Worm (Caenorhabditis elegans): ENCODE results near the gene C50C3.1.

Gene C50C3.1

DNA sequence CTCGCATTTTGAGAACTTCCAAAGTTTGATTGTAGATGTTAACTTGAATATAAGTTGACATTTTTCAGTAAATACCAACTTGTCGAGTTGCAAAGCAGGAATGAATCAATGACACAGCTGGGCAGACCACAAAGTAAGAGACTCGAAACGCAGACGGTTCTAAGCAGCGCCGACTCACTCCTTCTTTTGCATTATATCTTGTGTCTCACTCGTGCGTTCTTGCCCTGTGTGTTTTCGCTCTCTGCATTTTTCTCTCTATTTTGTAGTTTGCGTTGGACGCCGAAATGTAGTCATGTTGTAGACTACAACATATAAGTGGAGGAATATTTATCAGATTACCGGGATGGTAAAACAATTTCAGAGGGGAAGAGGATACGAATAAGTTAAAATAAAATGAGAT is 51.0 kb downstream of the C50C3.1 start, which contains the start of gene C02F5.12 (continued):
- TF ChIP-seq gei-8 (GFP tag; optimal IDR thresholded peaks at IDR 0.05) (no peak), F37D6.2 (tag; optimal IDR thresholded peaks at IDR 0.05) (no peak), lim-7 (GFP tag; IDR thresholded peaks at IDR 0.05) (no peak), ztf-11 (tag; optimal IDR thresholded peaks at IDR 0.05) (no peak), madf-9 (GFP tag; conservative IDR thresholded peaks at IDR 0.05) (no peak)
